Worm (Caenorhabditis elegans) whole organism, L4 larva: Measurements from ENCODE around the gene erfa-3.

Experiments used
- F26F4.8 ChIP-seq: fragments of 200-800 bp; sonication (Bioruptor generic); conservative IDR thresholded peaks from 2 replicates; pipeline ENCODE4 v1.3.6; 2022; ENCODE audit warnings: missing genetic modification characterization, missing compliant biosample characterization
- T26A8.4 ChIP-seq: fragments of 200-800 bp; sonication (Bioruptor generic); IDR thresholded peaks from 2 replicates; pipeline ENCODE4 v1.3.6; 2022; ENCODE audit warnings: missing genetic modification characterization, missing compliant biosample characterization
- Y105C5A.15 ChIP-seq: fragments of 200-800 bp; sonication (Bioruptor generic); IDR thresholded peaks from 2 replicates; pipeline ENCODE4 v1.3.6; 2022; ENCODE audit warnings: missing genetic modification characterization, missing compliant biosample characterization
- Y48G9A.11 ChIP-seq: fragments of 200-800 bp; sonication (Bioruptor generic); IDR thresholded peaks from 2 replicates; pipeline ENCODE4 v1.3.6; 2022; ENCODE audit warnings: missing genetic modification reagents, missing genetic modification characterization, missing compliant biosample characterization
- aha-1 ChIP-seq: fragments of 150-350 bp; peaks from one replicate; lab custom pipeline; 2014; ENCODE audit warnings: missing biosample characterization, missing genetic modification characterization
- aly-2 ChIP-seq: sonication (generic microtip); optimal IDR thresholded peaks from 2 replicates; lab custom pipeline; 2018; ENCODE audit warnings: missing biosample characterization, missing genetic modification characterization
- ama-1 ChIP-seq: fragments of 150-350 bp; optimal IDR thresholded peaks from 2 replicates; lab custom pipeline; 2014; ENCODE audit warnings: inconsistent platforms, mixed read lengths
- attf-4 ChIP-seq: sonication (generic microtip); optimal IDR thresholded peaks from 3 replicates; lab custom pipeline; 2017; ENCODE audit warnings: missing biosample characterization, missing genetic modification characterization
- ceh-20 ChIP-seq: fragments of 200-800 bp; sonication (Bioruptor generic); IDR thresholded peaks from 2 replicates; pipeline ENCODE4 v1.3.6; 2022; ENCODE audit warnings: missing genetic modification reagents, missing genetic modification characterization, missing compliant biosample characterization
- ceh-62 ChIP-seq: sonication (generic microtip); optimal IDR thresholded peaks from 2 replicates; lab custom pipeline; 2017; ENCODE audit warnings: missing biosample characterization, missing genetic modification characterization
- daf-16 ChIP-seq, 3 experiments: sonication (generic microtip); optimal IDR thresholded peaks; 2 replicates each; lab custom pipeline; 2016 to 2017; ENCODE audit warnings: missing genetic modification characterization in 3 of 3, missing genetic modification reagents in 3 of 3, mild to moderate bottlenecking in 2 of 3, missing compliant biosample characterization in 2 of 3, missing biosample characterization in 1 of 3, moderate library complexity in 1 of 3
- dmd-6 ChIP-seq: fragments of 200-800 bp; sonication (Bioruptor generic); IDR thresholded peaks from 2 replicates; pipeline ENCODE4 v1.3.6; 2022; ENCODE audit warnings: missing genetic modification reagents, missing genetic modification characterization, missing compliant biosample characterization
- dpl-1 ChIP-seq: fragments of 150-350 bp; optimal IDR thresholded peaks from 2 replicates; lab custom pipeline; 2014; ENCODE audit warnings: missing biosample characterization, missing genetic modification reagents, missing genetic modification characterization
- dve-1 ChIP-seq: sonication (generic microtip); optimal IDR thresholded peaks from 2 replicates; lab custom pipeline; 2017; ENCODE audit warnings: antibody characterized with exemption, mild to moderate bottlenecking, missing genetic modification characterization, missing compliant biosample characterization; ENCODE audit not compliant: insufficient read depth
- fkh-10 ChIP-seq: fragments of 150-350 bp; optimal IDR thresholded peaks from 2 replicates; lab custom pipeline; 2014; ENCODE audit warnings: missing biosample characterization, missing genetic modification reagents, missing genetic modification characterization
- fos-1 ChIP-seq: fragments of 150-350 bp; optimal IDR thresholded peaks from 2 replicates; lab custom pipeline; 2014; ENCODE audit warnings: missing biosample characterization, missing genetic modification characterization
- hif-1 ChIP-seq, 2 experiments: sonication (generic microtip); optimal IDR thresholded peaks; 2 replicates each; lab custom pipeline; 2016 to 2017; ENCODE audit warnings: missing compliant biosample characterization in 2 of 2, missing genetic modification characterization in 2 of 2, missing genetic modification reagents in 2 of 2, missing genotype in 2 of 2, mild to moderate bottlenecking in 1 of 2
- hlh-11 ChIP-seq: fragments of 200-800 bp; sonication (Bioruptor generic); optimal IDR thresholded peaks from 2 replicates; lab custom pipeline; 2018; ENCODE audit warnings: mild to moderate bottlenecking, missing genetic modification characterization, missing compliant biosample characterization
- hlh-30 ChIP-seq: sonication (generic microtip); optimal IDR thresholded peaks from 2 replicates; lab custom pipeline; 2017; ENCODE audit warnings: antibody characterized with exemption, mild to moderate bottlenecking, missing genetic modification characterization, missing compliant biosample characterization; ENCODE audit not compliant: insufficient read depth
- lim-7 ChIP-seq: fragments of 200-800 bp; sonication (Bioruptor generic); IDR thresholded peaks from 2 replicates; pipeline ENCODE4 v1.3.6; 2022; ENCODE audit warnings: missing genetic modification characterization, missing compliant biosample characterization
- lin-1 ChIP-seq: fragments of 200-800 bp; sonication (Bioruptor generic); IDR thresholded peaks from 2 replicates; pipeline ENCODE4 v1.3.6; 2022; ENCODE audit warnings: missing genetic modification reagents, missing genetic modification characterization, missing compliant biosample characterization
- lin-15B ChIP-seq: fragments of 150-350 bp; sonication (generic microtip); optimal IDR thresholded peaks from 3 replicates; lab custom pipeline; 2014; ENCODE audit warnings: missing biosample characterization, missing genetic modification characterization
- lsy-2 ChIP-seq, 2 experiments: fragments of 150-350 bp in 1 of 2; sonication (generic microtip) in 1 of 2; optimal IDR thresholded peaks; 2 replicates each; lab custom pipeline; 2014 to 2017; ENCODE audit warnings: missing biosample characterization in 2 of 2, missing genetic modification characterization in 2 of 2
- mdl-1 ChIP-seq, 2 experiments: fragments of 150-350 bp in 1 of 2; sonication (generic microtip) in 1 of 2; optimal IDR thresholded peaks; 2 replicates each; lab custom pipeline; 2014 to 2017; ENCODE audit warnings: missing biosample characterization in 2 of 2, missing genetic modification characterization in 2 of 2
- mdt-29 ChIP-seq: fragments of 200-800 bp; sonication (Bioruptor generic); IDR thresholded peaks from 2 replicates; pipeline ENCODE4 v1.3.6; 2022; ENCODE audit warnings: missing genetic modification reagents, missing genetic modification characterization, missing compliant biosample characterization
- mep-1 ChIP-seq: fragments of 150-350 bp; sonication (generic microtip); optimal IDR thresholded peaks from 3 replicates; lab custom pipeline; 2014; ENCODE audit warnings: missing biosample characterization, missing genetic modification characterization
- mxl-2 ChIP-seq: fragments of 200-800 bp; sonication (Bioruptor generic); conservative IDR thresholded peaks from 2 replicates; pipeline ENCODE4 v1.3.6; 2022; ENCODE audit warnings: missing genetic modification reagents, missing genetic modification characterization, missing compliant biosample characterization
- mxl-3 ChIP-seq: fragments of 200-800 bp; sonication (Bioruptor generic); optimal IDR thresholded peaks from 2 replicates; lab custom pipeline; 2018; ENCODE audit warnings: mild to moderate bottlenecking, missing genetic modification characterization, missing compliant biosample characterization
- nhr-102 ChIP-seq: sonication (generic microtip); optimal IDR thresholded peaks from 2 replicates; lab custom pipeline; 2016; ENCODE audit warnings: mild to moderate bottlenecking, missing genetic modification characterization, moderate library complexity, missing compliant biosample characterization
- nhr-11 ChIP-seq: fragments of 150-350 bp; optimal IDR thresholded peaks from 2 replicates; lab custom pipeline; 2014; ENCODE audit warnings: missing biosample characterization, missing genetic modification characterization
- nhr-237 ChIP-seq: sonication (generic microtip); optimal IDR thresholded peaks from 2 replicates; lab custom pipeline; 2017; ENCODE audit warnings: missing biosample characterization, missing genetic modification characterization
- nhr-48 ChIP-seq: sonication (generic microtip); optimal IDR thresholded peaks from 2 replicates; lab custom pipeline; 2016; ENCODE audit warnings: mild to moderate bottlenecking, missing genetic modification characterization, missing compliant biosample characterization
- nhr-6 ChIP-seq: fragments of 150-350 bp; optimal IDR thresholded peaks from 2 replicates; lab custom pipeline; 2014; ENCODE audit warnings: missing biosample characterization, missing genetic modification characterization
- php-3 ChIP-seq: fragments of 200-800 bp; sonication (Bioruptor generic); IDR thresholded peaks from 2 replicates; pipeline ENCODE4 v1.3.6; 2022; ENCODE audit warnings: missing genetic modification reagents, missing genetic modification characterization, missing compliant biosample characterization
- sdz-12 ChIP-seq: fragments of 200-800 bp; sonication (Bioruptor generic); optimal IDR thresholded peaks from 2 replicates; lab custom pipeline; 2018; ENCODE audit warnings: mild to moderate bottlenecking, missing genetic modification characterization, missing compliant biosample characterization
- snpc-1.2 ChIP-seq: fragments of 200-800 bp; sonication (Bioruptor generic); IDR thresholded peaks from 2 replicates; pipeline ENCODE4 v1.3.6; 2022; ENCODE audit warnings: missing genetic modification reagents, missing genetic modification characterization, missing compliant biosample characterization
- spr-1 ChIP-seq: sonication (generic microtip); optimal IDR thresholded peaks from 2 replicates; lab custom pipeline; 2016; ENCODE audit warnings: mild to moderate bottlenecking, missing genetic modification characterization, missing compliant biosample characterization
- tra-1 ChIP-seq: fragments of 200-800 bp; sonication (Bioruptor generic); IDR thresholded peaks from 2 replicates; pipeline ENCODE4 v1.3.6; 2022; ENCODE audit warnings: missing genetic modification reagents, missing genetic modification characterization, missing compliant biosample characterization
- unc-39 ChIP-seq: sonication (generic microtip); optimal IDR thresholded peaks from 2 replicates; lab custom pipeline; 2017; ENCODE audit warnings: missing biosample characterization, missing genetic modification characterization
- unc-62 ChIP-seq, 3 experiments: fragments of 150-350 bp in 1 of 3; sonication (generic microtip); optimal IDR thresholded peaks in 2 of 3; peaks in 1 of 3; 1 replicate in 1 of 3; 2 replicates in 2 of 3; lab custom pipeline; 2014 to 2017; ENCODE audit warnings: missing biosample characterization in 3 of 3, missing genetic modification characterization in 3 of 3, missing genetic modification reagents in 3 of 3, missing genotype in 1 of 3
- zfp-2 ChIP-seq: sonication (generic microtip); optimal IDR thresholded peaks from 2 replicates; lab custom pipeline; 2016; ENCODE audit warnings: mild to moderate bottlenecking, missing genetic modification characterization, missing compliant biosample characterization

The erfa-3 gene

ce11 chrV:11113607-11114006, 716 bp upstream of the erfa-3 start, which contains the start of gene math-33:
TSS of gene math-33 (plus strand) at chrV:11113907.
- TF ChIP-seq tra-1 (GFP tag; lab: Robert Waterston, UW) (no peak), spr-1 (tag; lab: Kevin White, UChicago) (no peak), nhr-48 (no peak), Y105C5A.15 (no peak), unc-39 (no peak), lim-7 (no peak)
- TF ChIP-seq, all 104 proteins: peak for 0

- TF ChIP-seq aha-1: peak; percentile 58
Observed at ce11 chrV:11109647-11110046, 3.2 kb downstream of the erfa-3 start, which contains the start of gene Y42A5A.5. TSS of gene Y42A5A.5 (minus strand) at chrV:11109747.

ce11 chrV:11104408-11104807, 8.5 kb downstream of the erfa-3 start:
- TF ChIP-seq attf-4 (tag; lab: Kevin White, UChicago): no peak
- peak in 1 of 2 experiments; percentile 90 for TF ChIP-seq unc-62 (GFP tag; optimal IDR thresholded peaks at IDR 0.05 in 1 of 2; lab: Kevin White, UChicago)
- TF ChIP-seq unc-62 (tag; optimal IDR thresholded peaks at IDR 0.05; lab: Kevin White, UChicago): no peak

ce11 chrV:11098599-11098998, 14.3 kb downstream of the erfa-3 start, which contains the start of gene cdkl-1:
TSS of gene cdkl-1 (plus strand) at chrV:11098899.
- TF ChIP-seq dpl-1 (GFP tag; lab: Kevin White, UChicago) (no peak), hif-1 (tag; optimal IDR thresholded peaks at IDR 0.05; lab: Kevin White, UChicago) (no peak), sdz-12 (GFP tag; lab: Kevin White, UChicago) (no peak), F26F4.8 (no peak), snpc-1.2 (GFP tag; lab: Robert Waterston, UW) (no peak), nhr-102 (tag; lab: Kevin White, UChicago) (no peak), fos-1 (tag; lab: Kevin White, UChicago) (no peak), aly-2 (tag; lab: Kevin White, UChicago) (no peak), daf-16 (GFP tag; optimal IDR thresholded peaks at IDR 0.05; lab: Kevin White, UChicago) (no peak), daf-16 (tag; optimal IDR thresholded peaks at IDR 0.05; lab: Kevin White, UChicago) (no peak), T26A8.4 (GFP tag; lab: Robert Waterston, UW) (no peak), nhr-11 (no peak)
- TF ChIP-seq, all 104 proteins: peak for 0

- TF ChIP-seq mdt-29 (no peak), ama-1 (lab: Kevin White, UChicago) (no peak), lsy-2 (tag; optimal IDR thresholded peaks at IDR 0.05; lab: Kevin White, UChicago) (no peak), mep-1 (tag; lab: Kevin White, UChicago) (no peak), zfp-2 (tag; lab: Kevin White, UChicago) (no peak), nhr-237 (no peak), lin-1 (GFP tag; lab: Robert Waterston, UW) (no peak), php-3 (GFP tag; lab: Robert Waterston, UW) (no peak)
Observed at ce11 chrV:11095873-11096272, 17.0 kb downstream of the erfa-3 start, which contains the start of gene Y42A5A.3. TSS of gene Y42A5A.3 (minus strand) at chrV:11095973.

ce11 chrV:11094698-11095097, 18.2 kb downstream of the erfa-3 start:
- TF ChIP-seq lin-15B (no peak), nhr-48 (peak; percentile 70), nhr-6 (peak; percentile 26), mxl-2 (peak; percentile 83), fos-1 (tag; lab: Kevin White, UChicago) (no peak), dve-1 (peak; percentile 18), mxl-3 (peak; percentile 73), ceh-20 (GFP tag; lab: Robert Waterston, UW) (peak; percentile 32; the same call in 1 of the 2 replicates), Y48G9A.11 (GFP tag; lab: Robert Waterston, UW) (no peak), hlh-11 (tag; lab: Kevin White, UChicago) (peak; percentile 34), dmd-6 (GFP tag; lab: Robert Waterston, UW) (peak; percentile 60), unc-62 (GFP tag; optimal IDR thresholded peaks at IDR 0.05 in 1 of 2; lab: Kevin White, UChicago) (peak in 1 of 2 experiments; percentile 73), unc-62 (tag; optimal IDR thresholded peaks at IDR 0.05; lab: Kevin White, UChicago) (no peak), ceh-62 (tag; lab: Kevin White, UChicago) (no peak), fkh-10 (GFP tag; lab: Kevin White, UChicago) (no peak), T26A8.4 (GFP tag; lab: Robert Waterston, UW) (0 out of 2 replicates have a peak, but pooled peaks have one; percentile 26), mdl-1 (tag; optimal IDR thresholded peaks at IDR 0.05; lab: Kevin White, UChicago) (peak in 1 of 2 experiments; percentile 26), hlh-30 (tag; lab: Kevin White, UChicago) (peak; percentile 77)
